Fruit fly (Drosophila melanogaster) whole organism: ENCODE results near the gene CG10317.

ENCODE experiments used
- CG8478 ChIP-seq: fragments of >200 bp; optimal IDR thresholded peaks from 2 replicates; lab custom pipeline; 2018; ENCODE audit warnings: inconsistent platforms
- Dll ChIP-seq: fragments of >200 bp; optimal IDR thresholded peaks from 2 replicates; lab custom pipeline; 2017
- EcR ChIP-seq, 2 experiments: fragments of >200 bp; optimal IDR thresholded peaks; 2 replicates each; lab custom pipeline; 2017; ENCODE audit warnings: missing biosample characterization in 2 of 2, missing genetic modification characterization in 2 of 2, missing genetic modification reagents in 2 of 2
- pan ChIP-seq: fragments of >200 bp; optimal IDR thresholded peaks from 2 replicates; lab custom pipeline; 2017
- psq ChIP-seq: fragments of >200 bp; optimal IDR thresholded peaks from 2 replicates; lab custom pipeline; 2017
- usp ChIP-seq: fragments of >200 bp; optimal IDR thresholded peaks from 2 replicates; lab custom pipeline; 2017; ENCODE audit warnings: missing biosample characterization, missing genetic modification characterization, mixed read lengths

The CG10317 gene

dm6 chr3R:16387039-16387438 is 16.7 kb upstream of the CG10317 start:
- no peak for TF ChIP-seq EcR (GFP tag; optimal IDR thresholded peaks at IDR 0.05; lab: Kevin White, UChicago)
- no peak for TF ChIP-seq Dll
- TF ChIP-seq usp: no peak
- TF ChIP-seq psq (lab: Kevin White, UChicago): no peak
- no peak for TF ChIP-seq CG8478 (lab: Kevin White, UChicago)
- no peak for TF ChIP-seq pan

DNA sequence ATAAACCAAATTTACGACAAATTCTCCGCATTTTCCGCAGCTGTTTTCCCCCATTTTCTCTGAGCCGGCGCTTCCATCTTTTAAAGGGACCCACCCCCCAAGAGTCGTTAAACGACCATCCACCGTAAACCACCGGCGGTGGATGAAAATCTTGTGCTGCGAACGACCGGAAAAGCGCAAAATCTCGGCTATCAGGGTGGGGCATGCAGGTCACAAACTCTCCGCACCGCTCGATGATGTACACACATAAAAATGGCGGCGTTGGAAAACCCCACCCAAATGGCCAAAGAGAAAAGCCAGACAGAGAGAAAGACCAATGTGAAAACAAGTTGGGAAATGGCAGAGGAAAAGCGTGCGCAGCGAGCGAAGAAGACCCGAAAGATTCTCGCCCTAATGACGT is 15.3 kb upstream of the CG10317 start:
- TF ChIP-seq psq (lab: Kevin White, UChicago) (no peak), usp (no peak), Dll (no peak), EcR (GFP tag; optimal IDR thresholded peaks at IDR 0.05; lab: Kevin White, UChicago) (no peak), pan (no peak), CG8478 (lab: Kevin White, UChicago) (no peak)

- TF ChIP-seq EcR (GFP tag; optimal IDR thresholded peaks at IDR 0.05; lab: Kevin White, UChicago): no peak
- TF ChIP-seq CG8478 (lab: Kevin White, UChicago): no peak
- no peak for TF ChIP-seq Dll
- no peak for TF ChIP-seq usp
- TF ChIP-seq pan: no peak
- no peak for TF ChIP-seq psq (lab: Kevin White, UChicago)
These were observed 3.8 kb upstream of the CG10317 start for dm6 chr3R:16374101-16374500.

- no peak for TF ChIP-seq usp
- TF ChIP-seq CG8478 (lab: Kevin White, UChicago): no peak
- TF ChIP-seq psq (lab: Kevin White, UChicago): no peak
- no peak for TF ChIP-seq pan
- TF ChIP-seq Dll: no peak
- no peak for TF ChIP-seq EcR (GFP tag; optimal IDR thresholded peaks at IDR 0.05; lab: Kevin White, UChicago)
These were observed 2.0 kb downstream of the CG10317 start, which contains the start of gene js for dm6 chr3R:16368288-16368687. Gene js (minus strand): TSS chr3R:16368306.

- TF ChIP-seq usp (no peak), Dll (no peak), CG8478 (lab: Kevin White, UChicago) (no peak), EcR (GFP tag; optimal IDR thresholded peaks at IDR 0.05; lab: Kevin White, UChicago) (no peak), pan (no peak), psq (lab: Kevin White, UChicago) (no peak)
These were observed 10.3 kb downstream of the CG10317 start, which contains the start of gene CG42446 for dm6 chr3R:16360008-16360407. Gene CG42446 (minus strand): TSS chr3R:16360108.

dm6 chr3R:16359098-16359497 is 11.2 kb downstream of the CG10317 start, which contains the start of gene CG17931:
Gene CG17931 (minus strand): TSS chr3R:16359466.
- TF ChIP-seq Dll (no peak), CG8478 (lab: Kevin White, UChicago) (no peak), psq (lab: Kevin White, UChicago) (no peak), usp (no peak), pan (no peak), EcR (GFP tag; optimal IDR thresholded peaks at IDR 0.05; lab: Kevin White, UChicago) (no peak)

dm6 chr3R:16356863-16357215 is 13.5 kb downstream of the CG10317 start, which contains the start of gene CG10311:
Gene CG10311 (minus strand): TSS chr3R:16357015.
- no peak for TF ChIP-seq psq (lab: Kevin White, UChicago)
- TF ChIP-seq pan: no peak
- no peak for TF ChIP-seq Dll
- no peak for TF ChIP-seq CG8478 (lab: Kevin White, UChicago)
- no peak for TF ChIP-seq usp
- no peak for TF ChIP-seq EcR (GFP tag; optimal IDR thresholded peaks at IDR 0.05; lab: Kevin White, UChicago)

DNA sequence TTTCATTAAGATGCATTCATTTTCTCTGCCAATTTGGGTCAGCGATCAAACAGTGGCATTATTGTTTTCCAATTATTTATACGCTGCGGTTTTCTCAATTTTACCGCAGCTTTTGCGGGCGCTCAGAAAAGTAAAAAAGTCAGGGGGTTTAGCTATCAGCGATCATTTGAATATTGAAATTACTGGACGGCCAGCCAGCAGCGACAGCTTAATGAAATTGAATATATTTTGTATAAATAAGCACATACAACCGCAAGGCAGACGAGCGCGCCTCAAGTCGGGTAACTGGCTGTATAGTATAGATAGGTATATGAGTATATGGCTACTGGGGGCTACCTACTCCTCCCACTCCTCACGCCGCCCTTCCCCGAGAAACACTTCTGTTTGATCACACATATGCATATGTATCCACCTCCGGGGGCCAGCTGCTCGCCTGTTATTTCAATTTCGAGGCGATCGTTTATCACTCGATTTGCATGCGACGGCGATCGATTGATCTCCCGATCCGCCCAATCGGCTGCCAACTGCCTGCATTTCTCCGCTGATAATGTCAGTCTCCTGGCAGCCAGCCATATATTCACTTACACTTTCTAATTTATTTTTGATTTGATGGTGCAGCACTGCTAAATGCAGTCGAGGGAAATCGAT is 14.0 kb downstream of the CG10317 start:
- TF ChIP-seq CG8478 (lab: Kevin White, UChicago) (no peak), EcR (GFP tag; optimal IDR thresholded peaks at IDR 0.05; lab: Kevin White, UChicago) (no peak), psq (lab: Kevin White, UChicago) (no peak), Dll (no peak), pan (no peak), usp (no peak)

dm6 chr3R:16355393-16355943 is 14.9 kb downstream of the CG10317 start:
- TF ChIP-seq CG8478 (lab: Kevin White, UChicago): no peak
- no peak for TF ChIP-seq psq (lab: Kevin White, UChicago)
- TF ChIP-seq EcR (GFP tag; optimal IDR thresholded peaks at IDR 0.05; lab: Kevin White, UChicago): no peak
- no peak for TF ChIP-seq Dll
- TF ChIP-seq usp: no peak
- TF ChIP-seq pan: no peak

DNA sequence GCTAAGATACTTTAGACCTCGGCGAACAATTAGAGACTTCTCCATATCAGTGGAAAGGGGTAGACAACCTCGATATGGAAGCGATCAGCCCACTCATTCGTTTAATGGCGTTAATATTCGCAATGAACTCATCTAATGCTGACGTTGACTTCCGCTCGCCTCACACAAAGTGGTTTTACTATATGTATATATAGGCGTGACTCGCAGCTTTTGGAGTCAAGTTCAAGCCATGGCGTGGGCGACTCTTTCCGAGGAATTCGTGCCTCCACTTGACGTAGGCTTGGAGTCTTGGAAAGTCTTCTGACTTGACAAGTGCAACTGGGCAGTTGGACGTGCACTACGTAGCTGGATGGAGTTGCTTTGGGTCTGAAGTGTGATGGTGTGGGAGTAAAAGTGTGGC is 16.7 kb downstream of the CG10317 start:
- TF ChIP-seq psq (lab: Kevin White, UChicago) (no peak), pan (no peak), Dll (no peak), CG8478 (lab: Kevin White, UChicago) (no peak), EcR (GFP tag; optimal IDR thresholded peaks at IDR 0.05; lab: Kevin White, UChicago) (no peak), usp (no peak)

- TF ChIP-seq psq (lab: Kevin White, UChicago) (no peak), EcR (GFP tag; optimal IDR thresholded peaks at IDR 0.05; lab: Kevin White, UChicago) (no peak), pan (no peak), Dll (no peak), CG8478 (lab: Kevin White, UChicago) (no peak), usp (no peak)
These were observed 17.1 kb downstream of the CG10317 start for dm6 chr3R:16353195-16353594.

DNA sequence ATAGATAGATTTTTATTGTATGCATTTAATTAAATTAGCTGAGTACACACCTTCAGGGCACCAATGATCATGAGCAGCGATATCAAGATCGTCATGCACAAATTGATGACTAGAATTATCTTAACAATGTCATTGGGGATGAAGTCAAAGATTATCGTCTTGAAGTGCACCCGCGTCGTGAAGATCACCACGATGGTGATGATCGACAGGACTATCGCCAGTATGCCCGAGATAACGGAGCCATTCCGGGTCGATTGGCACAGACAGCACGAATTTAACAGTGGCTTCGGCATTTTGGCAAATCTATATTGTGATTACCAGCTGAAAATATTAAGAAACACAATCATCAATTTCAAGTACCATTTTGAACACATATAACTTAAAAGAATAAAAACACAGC is 18.3 kb downstream of the CG10317 start:
- TF ChIP-seq usp: no peak
- TF ChIP-seq EcR (GFP tag; optimal IDR thresholded peaks at IDR 0.05; lab: Kevin White, UChicago): no peak
- no peak for TF ChIP-seq pan
- TF ChIP-seq Dll: no peak
- TF ChIP-seq psq (lab: Kevin White, UChicago): no peak
- TF ChIP-seq CG8478 (lab: Kevin White, UChicago): no peak

dm6 chr3R:16351044-16351443 is 19.3 kb downstream of the CG10317 start:
- TF ChIP-seq EcR (GFP tag; optimal IDR thresholded peaks at IDR 0.05; lab: Kevin White, UChicago) (no peak), usp (no peak), Dll (no peak), psq (lab: Kevin White, UChicago) (no peak), CG8478 (lab: Kevin White, UChicago) (no peak), pan (no peak)
